Fruit fly (Drosophila melanogaster): ENCODE data around the gene sina.

dm6 chr3L:16878830-16879536, 25.4 kb downstream of the sina start:
- TF ChIP-seq br (GFP tag; optimal IDR thresholded peaks at IDR 0.05) (no peak), Mio (GFP tag; optimal IDR thresholded peaks at IDR 0.05) (no peak), h (GFP tag; optimal IDR thresholded peaks at IDR 0.05) (no peak)
